Worm (Caenorhabditis elegans): ENCODE results near the gene lys-8.

lys-8 gene

DNA sequence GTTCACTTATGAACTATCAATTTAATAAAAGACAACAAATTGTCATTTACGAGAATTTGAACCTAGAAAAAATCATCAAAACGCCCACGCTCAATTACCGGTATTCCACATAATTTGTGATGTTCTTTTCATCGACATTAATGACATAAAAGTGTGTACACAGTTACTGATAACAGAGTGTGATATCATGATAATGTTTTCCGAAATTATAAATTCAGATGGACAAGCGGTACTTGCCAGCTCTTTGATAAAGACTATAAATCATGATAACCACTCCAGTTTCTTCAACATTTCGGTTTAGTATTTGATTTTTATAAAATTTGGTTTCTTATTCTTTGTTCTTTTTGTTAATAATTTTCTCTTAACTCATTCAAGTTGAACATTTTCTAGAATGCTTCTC lies at the start of gene lys-8:
Gene lys-8, plus strand, starts transcription at position 391 of the 400 bp plus-strand sequence.
- no peak for TF ChIP-seq blmp-1 (tag; optimal IDR thresholded peaks at IDR 0.05)
- TF ChIP-seq elt-3 (tag; optimal IDR thresholded peaks at IDR 0.05), result no peak
- no peak for TF ChIP-seq nhr-12 (tag; optimal IDR thresholded peaks at IDR 0.05)
- peak; percentile 28 for TF ChIP-seq nhr-20 (tag; optimal IDR thresholded peaks at IDR 0.05)
- peak in 1 of 2 experiments; percentile 25 for TF ChIP-seq lin-35 (GFP tag; optimal IDR thresholded peaks at IDR 0.05)
- no peak for TF ChIP-seq unc-98 (GFP tag; IDR thresholded peaks at IDR 0.05)
- TF ChIP-seq isw-1 (GFP tag; IDR thresholded peaks at IDR 0.05), result no peak
- TF ChIP-seq hlh-17 (GFP tag; optimal IDR thresholded peaks at IDR 0.05; ENCODE audit: borderline replicate concordance), result no peak
- no peak for TF ChIP-seq F16B12.6 (tag; optimal IDR thresholded peaks at IDR 0.05)
- TF ChIP-seq nhr-19 (GFP tag; conservative IDR thresholded peaks at IDR 0.05), result no peak
- TF ChIP-seq alr-1 (tag; optimal IDR thresholded peaks at IDR 0.05; ENCODE audit: borderline replicate concordance), result no peak
- no peak for TF ChIP-seq ztf-4 (tag; optimal IDR thresholded peaks at IDR 0.05)
- no peak for TF ChIP-seq lin-13 (GFP tag; optimal IDR thresholded peaks at IDR 0.05)
- TF ChIP-seq ces-1 (GFP tag; optimal IDR thresholded peaks at IDR 0.05), result no peak
- no peak for TF ChIP-seq Y116A8C.19 (tag; optimal IDR thresholded peaks at IDR 0.05; ENCODE audit: borderline replicate concordance)
- TF ChIP-seq lir-3 (tag; optimal IDR thresholded peaks at IDR 0.05; ENCODE audit: poor library complexity), result no peak
- TF ChIP-seq zag-1 (tag; optimal IDR thresholded peaks at IDR 0.05), result no peak
- peak; percentile 35 for TF ChIP-seq lin-14 (GFP tag; optimal IDR thresholded peaks at IDR 0.05)
- TF ChIP-seq nhr-237 (tag; optimal IDR thresholded peaks at IDR 0.05), result no peak
- peak; percentile 89 for TF ChIP-seq tlp-1 (tag; optimal IDR thresholded peaks at IDR 0.05)
- TF ChIP-seq lin-39 (tag; optimal IDR thresholded peaks at IDR 0.05), result no peak
- TF ChIP-seq C34B4.2 (tag; optimal IDR thresholded peaks at IDR 0.05), result no peak
- TF ChIP-seq efl-3 (GFP tag; optimal IDR thresholded peaks at IDR 0.05), result no peak
- no peak for TF ChIP-seq C04F5.9 (tag; optimal IDR thresholded peaks at IDR 0.05)
- no peak for TF ChIP-seq fkh-8 (tag; optimal IDR thresholded peaks at IDR 0.05)
- no peak for TF ChIP-seq ceh-90 (tag; optimal IDR thresholded peaks at IDR 0.05)
- TF ChIP-seq egl-13 (tag; optimal IDR thresholded peaks at IDR 0.05), result no peak
- no peak for TF ChIP-seq fos-1 (tag; optimal IDR thresholded peaks at IDR 0.05)
- TF ChIP-seq nhr-71 (tag; optimal IDR thresholded peaks at IDR 0.05), result no peak
- TF ChIP-seq elt-2 (tag; optimal IDR thresholded peaks at IDR 0.05), result peak; percentile 99
- no peak for TF ChIP-seq hlh-4 (tag; optimal IDR thresholded peaks at IDR 0.05)
- TF ChIP-seq ceh-82 (tag; optimal IDR thresholded peaks at IDR 0.05), result no peak
- peak; percentile 92 for TF ChIP-seq pqm-1 (tag; optimal IDR thresholded peaks at IDR 0.05)
- no peak for TF ChIP-seq ceh-88 (GFP tag; IDR thresholded peaks at IDR 0.05)
- TF ChIP-seq dsc-1 (tag; optimal IDR thresholded peaks at IDR 0.05), result no peak
- TF ChIP-seq pag-3 (tag; optimal IDR thresholded peaks at IDR 0.05; ENCODE audit: borderline replicate concordance, insufficient read depth), result no peak
- no peak for TF ChIP-seq mep-1 (tag; optimal IDR thresholded peaks at IDR 0.05)
- no peak for TF ChIP-seq ets-5 (GFP tag; IDR thresholded peaks at IDR 0.05)
- no peak for TF ChIP-seq fkh-10 (GFP tag; optimal IDR thresholded peaks at IDR 0.05)
- no peak for TF ChIP-seq sup-37 (GFP tag; optimal IDR thresholded peaks at IDR 0.05)
- TF ChIP-seq dpl-1 (GFP tag; optimal IDR thresholded peaks at IDR 0.05), result no peak
- no peak for TF ChIP-seq mef-2 (tag; optimal IDR thresholded peaks at IDR 0.05)
- no peak for TF ChIP-seq nhr-28 (tag; optimal IDR thresholded peaks at IDR 0.05)
- no peak for TF ChIP-seq unc-130 (tag; optimal IDR thresholded peaks at IDR 0.05)
- TF ChIP-seq nhr-90 (tag; optimal IDR thresholded peaks at IDR 0.05; ENCODE audit: poor library complexity), result no peak
- no peak for TF ChIP-seq hpl-2 (GFP tag; optimal IDR thresholded peaks at IDR 0.05)
- TF ChIP-seq mab-9 (GFP tag; IDR thresholded peaks at IDR 0.05), result no peak
- TF ChIP-seq lsy-2 (tag; optimal IDR thresholded peaks at IDR 0.05), result no peak
- no peak for TF ChIP-seq xbp-1 (tag; optimal IDR thresholded peaks at IDR 0.05)
- no peak for TF ChIP-seq nhr-11 (tag; optimal IDR thresholded peaks at IDR 0.05)
- TF ChIP-seq jun-1 (tag; optimal IDR thresholded peaks at IDR 0.05), result peak; percentile 13
- no peak for TF ChIP-seq efl-1 (optimal IDR thresholded peaks at IDR 0.05)
- no peak for TF ChIP-seq efl-1 (GFP tag; optimal IDR thresholded peaks at IDR 0.05 in 1 of 2)
- no peak for TF ChIP-seq aha-1 (tag; optimal IDR thresholded peaks at IDR 0.05)
